Fruit fly (Drosophila melanogaster) whole organism, pupa: ENCODE results near the gene CG5641.

ENCODE experiments used
- CG10348 ChIP-seq: fragments of 200-800 bp; sonication (Bioruptor generic); IDR thresholded peaks from 2 replicates; pipeline ENCODE4 v1.3.6; 2022; ENCODE audit warnings: missing biosample characterization, missing genetic modification characterization
- CG12605 ChIP-seq: fragments of 200-800 bp; sonication (Bioruptor generic); IDR thresholded peaks from 2 replicates; pipeline ENCODE4 v1.3.6; 2022; ENCODE audit warnings: missing biosample characterization, missing genetic modification characterization
- CG14655 ChIP-seq: fragments of 200-800 bp; sonication (Bioruptor generic); optimal IDR thresholded peaks from 3 replicates; lab custom pipeline; 2017; ENCODE audit warnings: mild to moderate bottlenecking, missing biosample characterization, missing genetic modification reagents, missing genetic modification characterization
- CG32121 ChIP-seq: fragments of 200-800 bp; sonication (Bioruptor generic); IDR thresholded peaks from 2 replicates; pipeline ENCODE4 v1.3.6; 2022; ENCODE audit warnings: missing biosample characterization, missing genetic modification characterization
- CG34367 ChIP-seq: fragments of 200-800 bp; sonication (Bioruptor generic); optimal IDR thresholded peaks from 2 replicates; lab custom pipeline; 2018; ENCODE audit warnings: missing biosample characterization, mild to moderate bottlenecking, missing genetic modification characterization
- EcR ChIP-seq: fragments of 200-800 bp; sonication (Bioruptor generic); optimal IDR thresholded peaks from 3 replicates; lab custom pipeline; 2019; ENCODE audit warnings: missing biosample characterization, missing genetic modification characterization, mild to moderate bottlenecking, moderate library complexity, missing genetic modification reagents
- Ets98B ChIP-seq: fragments of 200-800 bp; sonication (Bioruptor generic); IDR thresholded peaks from 2 replicates; pipeline ENCODE4 v1.3.6; 2022; ENCODE audit warnings: missing biosample characterization, missing genetic modification characterization
- Pif1A ChIP-seq: fragments of 200-800 bp; sonication (Bioruptor generic); optimal IDR thresholded peaks from 3 replicates; lab custom pipeline; 2016; ENCODE audit warnings: missing biosample characterization, missing genetic modification characterization
- Pif1B ChIP-seq: fragments of 200-800 bp; sonication (Bioruptor generic); optimal IDR thresholded peaks from 3 replicates; lab custom pipeline; 2016; ENCODE audit warnings: missing biosample characterization, missing genetic modification characterization
- Snoo ChIP-seq: fragments of 200-800 bp; sonication (Bioruptor generic); optimal IDR thresholded peaks from 3 replicates; lab custom pipeline; 2017; ENCODE audit warnings: missing biosample characterization, mild to moderate bottlenecking, missing genetic modification characterization, inconsistent platforms
- gl ChIP-seq: fragments of 200-800 bp; sonication (Bioruptor generic); optimal IDR thresholded peaks from 2 replicates; lab custom pipeline; 2018; ENCODE audit warnings: missing biosample characterization, mild to moderate bottlenecking, missing genetic modification characterization

- TF ChIP-seq Pif1B (GFP tag; lab: Kevin White, UChicago): no peak
- no peak for TF ChIP-seq Ets98B
- no peak for TF ChIP-seq CG12605 (GFP tag; lab: Robert Waterston, UW)
- no peak for TF ChIP-seq CG10348 (GFP tag; lab: Robert Waterston, UW)
- no peak for TF ChIP-seq EcR (GFP tag; lab: Kevin White, UChicago)
- no peak for TF ChIP-seq Pif1A (GFP tag; lab: Kevin White, UChicago)
- TF ChIP-seq CG34367 (tag; lab: Kevin White, UChicago): no peak
- TF ChIP-seq gl: no peak
- TF ChIP-seq Snoo (tag; lab: Kevin White, UChicago): no peak
- TF ChIP-seq CG14655 (GFP tag; lab: Kevin White, UChicago): no peak
- TF ChIP-seq CG32121: no peak
Measured at dm6 chr3R:12426310-12426653, 2.8 kb downstream of the CG5641 start, which contains the start of gene NANS.
